Worm (Caenorhabditis elegans) whole organism, young adult: Measurements from ENCODE around the gene R102.11.
"Not testable (repeated sequence)": the region's sequence is repeated elsewhere in the genome, so short reads cannot be mapped to it uniquely, and the experiment has no call there.

Experiments used
- F10E7.11 ChIP-seq: sonication (generic microtip); optimal IDR thresholded peaks from 2 replicates; lab custom pipeline; 2017; ENCODE audit warnings: mild to moderate bottlenecking, missing genetic modification characterization, moderate library complexity, missing compliant biosample characterization
- F33H1.4 ChIP-seq: fragments of 200-800 bp; sonication (Bioruptor generic); IDR thresholded peaks from 2 replicates; pipeline ENCODE4 v1.3.6; 2022; ENCODE audit warnings: missing genetic modification reagents, missing genetic modification characterization, missing compliant biosample characterization
- F55B11.4 ChIP-seq: sonication (generic microtip); optimal IDR thresholded peaks from 2 replicates; lab custom pipeline; 2016; ENCODE audit warnings: missing compliant biosample characterization, missing genetic modification characterization, borderline replicate concordance; ENCODE audit not compliant: insufficient read depth
- F57C9.4 ChIP-seq: sonication (generic microtip); optimal IDR thresholded peaks from 2 replicates; lab custom pipeline; 2017; ENCODE audit warnings: mild to moderate bottlenecking, missing genetic modification characterization, missing compliant biosample characterization
- ama-1 ChIP-seq, 3 experiments: fragments of 150-350 bp in 1 of 3; sonication (generic microtip) in 2 of 3; optimal IDR thresholded peaks; 2 replicates each; lab custom pipeline; 2014 to 2018; ENCODE audit warnings: missing biosample characterization in 2 of 3, missing genetic modification characterization in 2 of 3, missing genetic modification reagents in 2 of 3
- athp-1 ChIP-seq: sonication (generic microtip); optimal IDR thresholded peaks from 2 replicates; lab custom pipeline; 2017; ENCODE audit warnings: mild to moderate bottlenecking, missing genetic modification characterization, missing compliant biosample characterization
- attf-3 ChIP-seq: fragments of 200-800 bp; sonication (Bioruptor generic); conservative IDR thresholded peaks from 2 replicates; pipeline ENCODE4 v1.3.6; 2022; ENCODE audit warnings: missing genetic modification reagents, missing genetic modification characterization, missing compliant biosample characterization
- bed-1 ChIP-seq: fragments of 200-800 bp; sonication (Bioruptor generic); IDR thresholded peaks from 2 replicates; pipeline ENCODE4 v1.3.6; 2022; ENCODE audit warnings: missing genetic modification reagents, missing genetic modification characterization, missing compliant biosample characterization
- bed-2 ChIP-seq: fragments of 200-800 bp; sonication (Bioruptor generic); IDR thresholded peaks from 2 replicates; pipeline ENCODE4 v1.3.6; 2022; ENCODE audit warnings: missing genetic modification reagents, missing genetic modification characterization, missing compliant biosample characterization
- cebp-2 ChIP-seq: fragments of 200-800 bp; sonication (Bioruptor generic); IDR thresholded peaks from 2 replicates; pipeline ENCODE4 v1.3.6; 2022; ENCODE audit warnings: missing genetic modification characterization, missing compliant biosample characterization
- ceh-100 ChIP-seq: fragments of 200-800 bp; sonication (Bioruptor generic); IDR thresholded peaks from 2 replicates; pipeline ENCODE4 v1.3.6; 2022; ENCODE audit warnings: missing genetic modification reagents, missing genetic modification characterization, missing compliant biosample characterization
- ceh-40 ChIP-seq: fragments of 200-800 bp; sonication (Bioruptor generic); IDR thresholded peaks from 2 replicates; pipeline ENCODE4 v1.3.6; 2022; ENCODE audit warnings: missing genetic modification characterization, missing compliant biosample characterization
- ceh-79 ChIP-seq: sonication (generic microtip); optimal IDR thresholded peaks from 2 replicates; lab custom pipeline; 2017; ENCODE audit warnings: mild to moderate bottlenecking, missing genetic modification characterization, missing compliant biosample characterization
- dpl-1 ChIP-seq: fragments of 150-350 bp; optimal IDR thresholded peaks from 2 replicates; lab custom pipeline; 2014; ENCODE audit warnings: missing biosample characterization, missing genetic modification reagents, missing genetic modification characterization
- egl-18 ChIP-seq: fragments of 200-800 bp; sonication (Bioruptor generic); IDR thresholded peaks from 2 replicates; pipeline ENCODE4 v1.3.6; 2022; ENCODE audit warnings: missing genetic modification reagents, missing genetic modification characterization, missing compliant biosample characterization
- let-607 ChIP-seq, 2 experiments: fragments of 200-800 bp in 1 of 2; sonication (Bioruptor generic) in 1 of 2; sonication (generic microtip) in 1 of 2; optimal IDR thresholded peaks; 2 replicates each; lab custom pipeline; 2016 to 2018; ENCODE audit warnings: mild to moderate bottlenecking in 2 of 2, missing compliant biosample characterization in 2 of 2, missing genetic modification characterization in 2 of 2, moderate library complexity in 2 of 2, missing genotype in 1 of 2
- lin-54 ChIP-seq: fragments of 200-800 bp; sonication (Bioruptor generic); optimal IDR thresholded peaks from 2 replicates; lab custom pipeline; 2018; ENCODE audit warnings: mild to moderate bottlenecking, missing genetic modification characterization, missing compliant biosample characterization
- madf-6 ChIP-seq: fragments of 200-800 bp; sonication (Bioruptor generic); IDR thresholded peaks from 2 replicates; pipeline ENCODE4 v1.3.6; 2022; ENCODE audit warnings: missing genetic modification reagents, missing genetic modification characterization, missing compliant biosample characterization
- mel-28 ChIP-seq: sonication (generic microtip); optimal IDR thresholded peaks from 2 replicates; lab custom pipeline; 2016; ENCODE audit warnings: borderline replicate concordance, mild to moderate bottlenecking, missing genetic modification characterization, missing compliant biosample characterization
- mes-4 ChIP-seq: sonication (generic microtip); optimal IDR thresholded peaks from 2 replicates; lab custom pipeline; 2016; ENCODE audit warnings: missing genotype, missing genetic modification characterization, missing compliant biosample characterization
- nfya-2 ChIP-seq: fragments of 200-800 bp; sonication (Bioruptor generic); IDR thresholded peaks from 2 replicates; pipeline ENCODE4 v1.3.6; 2022; ENCODE audit warnings: missing genetic modification reagents, missing genetic modification characterization, missing compliant biosample characterization
- nhr-80 ChIP-seq: sonication (generic microtip); optimal IDR thresholded peaks from 2 replicates; lab custom pipeline; 2016; ENCODE audit warnings: missing genetic modification characterization, missing compliant biosample characterization
- snpc-1.3 ChIP-seq: sonication (generic microtip); optimal IDR thresholded peaks from 2 replicates; lab custom pipeline; 2017; ENCODE audit warnings: missing genetic modification characterization, mild to moderate bottlenecking, missing compliant biosample characterization, antibody characterized with exemption, moderate library complexity, missing genotype, missing genetic modification reagents; ENCODE audit not compliant: insufficient read depth
- snpc-3.4 ChIP-seq: sonication (generic microtip); optimal IDR thresholded peaks from 2 replicates; lab custom pipeline; 2017; ENCODE audit warnings: missing genetic modification characterization, mild to moderate bottlenecking, missing compliant biosample characterization, antibody characterized with exemption, moderate library complexity, missing genotype, missing genetic modification reagents
- tbp1 ChIP-seq: fragments of 200-800 bp; sonication (Bioruptor generic); optimal IDR thresholded peaks from 2 replicates; lab custom pipeline; 2018; ENCODE audit warnings: mild to moderate bottlenecking, missing genetic modification characterization, missing compliant biosample characterization
- xnd-1 ChIP-seq: sonication (generic microtip); optimal IDR thresholded peaks from 2 replicates; lab custom pipeline; 2016; ENCODE audit warnings: missing genotype, missing genetic modification reagents, missing genetic modification characterization, missing compliant biosample characterization
- ztf-18 ChIP-seq: sonication (generic microtip); optimal IDR thresholded peaks from 2 replicates; lab custom pipeline; 2016; ENCODE audit warnings: missing genotype, mild to moderate bottlenecking, missing genetic modification characterization, missing compliant biosample characterization

R102.11 gene

DNA sequence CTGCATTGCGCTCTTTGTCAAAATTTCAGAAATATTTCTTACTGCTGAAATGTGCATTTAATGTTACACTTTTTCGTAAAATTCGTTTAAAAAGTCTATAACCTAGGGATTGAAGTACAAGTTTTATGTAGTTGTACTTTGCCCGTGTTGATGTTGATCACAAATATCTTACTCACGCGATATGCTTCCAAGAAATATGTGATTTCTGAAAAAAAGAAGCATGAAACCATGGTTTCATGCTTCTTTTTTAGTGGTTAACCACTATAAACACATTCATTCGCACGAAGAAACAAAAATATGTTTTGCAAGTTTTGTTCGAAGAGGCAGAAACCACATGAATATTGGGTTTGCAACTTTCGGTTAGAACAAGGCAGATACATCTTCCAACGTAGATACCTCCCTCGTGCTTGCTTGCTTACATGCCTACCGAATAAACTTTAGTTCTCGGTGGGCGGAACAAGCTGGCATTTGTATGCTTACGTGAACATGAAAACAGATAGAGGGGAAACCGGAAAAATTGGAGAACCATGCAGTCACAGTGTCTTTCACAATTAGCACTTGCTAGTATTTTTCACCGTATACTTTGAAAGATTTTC lies 10.5 kb downstream of the R102.11 start, which contains the start of gene R102.3:
R102.3 (plus strand) TSS at position 546 of the 596 bp plus-strand sequence.
- TF ChIP-seq snpc-3.4 (tag; lab: Kevin White, UChicago) (no peak), F10E7.11 (tag; lab: Kevin White, UChicago) (no peak), nfya-2 (GFP tag; lab: Robert Waterston, UW) (no peak), F57C9.4 (tag; lab: Kevin White, UChicago) (no peak), tbp1 (GFP tag; lab: Kevin White, UChicago) (no peak), ztf-18 (tag; lab: Kevin White, UChicago) (no peak), let-607 (tag; optimal IDR thresholded peaks at IDR 0.05; lab: Kevin White, UChicago) (no peak), cebp-2 (GFP tag; lab: Robert Waterston, UW) (no peak)

DNA sequence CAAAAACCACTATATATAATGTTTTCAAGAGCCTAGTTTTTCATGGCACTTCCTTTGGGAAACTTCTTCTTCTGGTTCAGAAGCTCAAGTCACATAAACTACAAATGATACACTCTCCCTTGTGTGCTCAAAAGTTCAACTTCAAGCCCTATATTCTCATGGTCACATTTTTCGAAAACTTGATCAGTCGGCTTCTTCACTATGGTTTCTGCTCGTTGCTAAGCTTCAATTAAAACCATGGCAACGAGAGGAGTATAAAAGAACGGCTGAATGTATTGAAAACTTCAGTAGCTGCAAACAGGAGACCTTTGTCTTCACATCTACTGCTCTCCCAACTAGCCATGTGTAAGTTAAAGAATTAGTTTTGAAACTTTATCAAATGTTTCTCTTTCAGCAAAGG lies 12.3 kb downstream of the R102.11 start, which contains the start of gene R102.2:
R102.2 (plus strand) TSS at position 301 of the 400 bp plus-strand sequence.
- not testable (repeated sequence) for TF ChIP-seq mel-28 (tag; lab: Kevin White, UChicago); nhr-80 (tag; lab: Kevin White, UChicago); bed-1

DNA sequence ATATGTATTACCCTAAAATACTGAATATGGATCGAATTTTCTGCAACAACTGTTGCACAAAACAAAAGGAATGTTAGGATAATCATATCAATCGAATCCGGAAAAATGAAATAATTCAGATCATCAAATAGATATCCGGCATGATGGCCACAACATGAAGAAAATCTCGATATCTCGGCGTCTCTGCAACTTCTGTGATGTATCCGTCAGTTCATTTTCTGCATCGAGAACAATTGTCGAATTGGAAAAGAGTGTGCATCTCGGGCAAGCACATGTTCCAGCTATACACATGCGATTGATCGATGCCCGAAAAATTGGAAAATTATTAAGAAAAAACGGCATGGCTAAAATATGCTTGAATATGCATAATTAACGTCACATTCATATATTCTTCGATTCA lies 13.8 kb downstream of the R102.11 start, which contains the start of the genes K08C7.6 and R102.1:
K08C7.6 (minus strand) TSS at position 101 of the 400 bp plus-strand sequence.
R102.1 (plus strand) TSS at position 291 of the 400 bp plus-strand sequence.
- TF ChIP-seq F55B11.4 (tag; lab: Kevin White, UChicago) (no peak), athp-1 (tag; lab: Kevin White, UChicago) (no peak), snpc-3.4 (tag; lab: Kevin White, UChicago) (no peak), lin-54 (GFP tag; lab: Kevin White, UChicago) (no peak)

- TF ChIP-seq dpl-1 (GFP tag; lab: Kevin White, UChicago), result no peak
These were observed 17.3 kb downstream of the R102.11 start, which contains the start of gene fmo-2 for ce11 chrIV:10682155-10682749. TSS of gene fmo-2 (plus strand) at chrIV:10682524.

DNA sequence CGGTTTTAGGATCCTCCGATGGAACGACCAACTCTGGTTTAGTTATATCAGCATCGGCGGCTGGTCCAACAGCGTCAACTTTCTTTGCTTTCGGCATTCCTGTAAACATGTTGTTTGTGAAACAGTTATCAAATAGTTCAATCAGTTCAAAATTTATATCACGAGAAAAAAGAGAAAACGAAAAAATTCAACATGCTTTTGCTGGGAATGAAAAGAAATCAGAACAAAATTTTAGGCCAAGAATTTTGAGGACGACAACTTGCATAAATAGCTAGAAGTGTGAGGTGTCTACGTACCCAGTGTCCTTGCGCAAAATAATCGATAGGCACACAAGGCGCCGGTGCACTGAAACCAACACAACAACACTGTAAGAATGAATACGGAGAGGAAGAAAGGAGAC lies 19.2 kb downstream of the R102.11 start, which contains the start of gene K08C7.4:
K08C7.4 (minus strand) TSS at position 101 of the 400 bp plus-strand sequence.
- TF ChIP-seq F57C9.4 (tag; lab: Kevin White, UChicago) (no peak), bed-1 (no peak), xnd-1 (tag; lab: Kevin White, UChicago) (no peak), ceh-40 (no peak), ceh-100 (no peak), snpc-1.3 (tag; lab: Kevin White, UChicago) (no peak), ceh-79 (tag; lab: Kevin White, UChicago) (no peak), madf-6 (GFP tag; lab: Robert Waterston, UW) (no peak), ama-1 (optimal IDR thresholded peaks at IDR 0.05; lab: Kevin White, UChicago) (no peak), ama-1 (GFP tag; optimal IDR thresholded peaks at IDR 0.05; lab: Kevin White, UChicago) (no peak), bed-2 (GFP tag; lab: Robert Waterston, UW) (no peak), egl-18 (GFP tag; lab: Robert Waterston, UW) (no peak), mes-4 (no peak), attf-3 (no peak), F33H1.4 (no peak)
- TF ChIP-seq, all 124 proteins: peak for 0
